Worm (Caenorhabditis elegans): ENCODE measurements around the gene nmur-2.

nmur-2 gene

ce11 chrII:75831-76230 is 49.0 kb downstream of the nmur-2 start:
- no peak for TF ChIP-seq mab-5 (tag; optimal IDR thresholded peaks at IDR 0.05)
- TF ChIP-seq lsy-2 (tag; optimal IDR thresholded peaks at IDR 0.05) = no peak
- no peak for TF ChIP-seq nhr-237 (tag; optimal IDR thresholded peaks at IDR 0.05)
- no peak for TF ChIP-seq nhr-76 (tag; optimal IDR thresholded peaks at IDR 0.05)
- TF ChIP-seq nhr-2 (tag; optimal IDR thresholded peaks at IDR 0.05) = no peak
- no peak for TF ChIP-seq ceh-43 (GFP tag; optimal IDR thresholded peaks at IDR 0.05)
- TF ChIP-seq snpc-4 (tag; optimal IDR thresholded peaks at IDR 0.05) = no peak
- no peak for TF ChIP-seq ceh-39 (tag; optimal IDR thresholded peaks at IDR 0.05)
- no peak for TF ChIP-seq ceh-83 (GFP tag; optimal IDR thresholded peaks at IDR 0.05)
- TF ChIP-seq flh-1 (GFP tag; optimal IDR thresholded peaks at IDR 0.05) = no peak
- TF ChIP-seq M03D4.4 (tag; optimal IDR thresholded peaks at IDR 0.05) = no peak
- no peak for TF ChIP-seq unc-39 (tag; optimal IDR thresholded peaks at IDR 0.05)
- no peak for TF ChIP-seq nhr-12 (tag; optimal IDR thresholded peaks at IDR 0.05)
- TF ChIP-seq drap-1 (GFP tag; optimal IDR thresholded peaks at IDR 0.05) = no peak
- no peak for TF ChIP-seq hlh-1 (tag; optimal IDR thresholded peaks at IDR 0.05)
- TF ChIP-seq pha-4 (tag; optimal IDR thresholded peaks at IDR 0.05) = no peak
- no peak for TF ChIP-seq unc-62 (GFP tag; optimal IDR thresholded peaks at IDR 0.05)
- TF ChIP-seq sptf-1 (tag; optimal IDR thresholded peaks at IDR 0.05) = no peak

- TF ChIP-seq ces-1 (GFP tag; optimal IDR thresholded peaks at IDR 0.05) = peak; percentile 76
- TF ChIP-seq sptf-1 (tag; optimal IDR thresholded peaks at IDR 0.05) = no peak
Observed at ce11 chrII:73892-74291, 50.9 kb downstream of the nmur-2 start.

- TF ChIP-seq nhr-76 (tag; optimal IDR thresholded peaks at IDR 0.05) (no peak), ces-1 (GFP tag; optimal IDR thresholded peaks at IDR 0.05) (peak; percentile 97)
Observed at ce11 chrII:73329-73728, 51.5 kb downstream of the nmur-2 start.
